Worm (Caenorhabditis elegans) whole organism, L4 larva: ENCODE results near the gene rpl-36.A.

ENCODE experiments used
- Y5F2A.4 ChIP-seq: fragments of 200-800 bp; sonication (Bioruptor generic); optimal IDR thresholded peaks from 2 replicates; lab custom pipeline; 2018; ENCODE audit warnings: mild to moderate bottlenecking, missing genetic modification characterization, missing compliant biosample characterization
- aly-2 ChIP-seq: sonication (generic microtip); optimal IDR thresholded peaks from 2 replicates; lab custom pipeline; 2018; ENCODE audit warnings: missing biosample characterization, missing genetic modification characterization
- ama-1 ChIP-seq: fragments of 150-350 bp; optimal IDR thresholded peaks from 2 replicates; lab custom pipeline; 2014; ENCODE audit warnings: inconsistent platforms, mixed read lengths
- nhr-10 ChIP-seq: fragments of 150-350 bp; optimal IDR thresholded peaks from 2 replicates; lab custom pipeline; 2014; ENCODE audit warnings: missing biosample characterization, missing genetic modification characterization
- nhr-28 ChIP-seq: fragments of 150-350 bp; optimal IDR thresholded peaks from 2 replicates; lab custom pipeline; 2014; ENCODE audit warnings: missing biosample characterization, missing genetic modification characterization
- zfp-2 ChIP-seq: sonication (generic microtip); optimal IDR thresholded peaks from 2 replicates; lab custom pipeline; 2016; ENCODE audit warnings: mild to moderate bottlenecking, missing genetic modification characterization, missing compliant biosample characterization

- TF ChIP-seq zfp-2 (tag; lab: Kevin White, UChicago) = no peak
- no peak for TF ChIP-seq Y5F2A.4 (GFP tag; lab: Kevin White, UChicago)
- TF ChIP-seq nhr-10 (tag; lab: Kevin White, UChicago) = no peak
- TF ChIP-seq aly-2 (tag; lab: Kevin White, UChicago) = no peak
- no peak for TF ChIP-seq ama-1 (lab: Kevin White, UChicago)
- TF ChIP-seq nhr-28 (tag; lab: Kevin White, UChicago) = no peak
Observed at ce11 chrII:11094431-11094830, 2.6 kb downstream of the rpl-36.A start.
